Worm (Caenorhabditis elegans) whole organism, mixed stage, embryonic: ENCODE data around the gene emc-3.

ENCODE experiments used
- M03D4.4 ChIP-seq: sonication (generic microtip); optimal IDR thresholded peaks from 2 replicates; lab custom pipeline; 2017; ENCODE audit warnings: mild to moderate bottlenecking, missing genetic modification characterization, missing compliant biosample characterization
- bed-3 ChIP-seq: fragments of 200-800 bp; sonication (Bioruptor generic); optimal IDR thresholded peaks from 3 replicates; lab custom pipeline; 2018; ENCODE audit warnings: mild to moderate bottlenecking, missing genetic modification characterization, moderate library complexity, missing compliant biosample characterization
- blmp-1 ChIP-seq: fragments of 150-350 bp; optimal IDR thresholded peaks from 2 replicates; lab custom pipeline; 2014; ENCODE audit warnings: missing biosample characterization, missing genetic modification characterization
- ceh-39 ChIP-seq: fragments of 150-350 bp; optimal IDR thresholded peaks from 2 replicates; lab custom pipeline; 2014; ENCODE audit warnings: missing biosample characterization, missing genetic modification characterization
- ceh-43 ChIP-seq: fragments of 200-800 bp; sonication (Bioruptor generic); optimal IDR thresholded peaks from 2 replicates; lab custom pipeline; 2018; ENCODE audit warnings: mild to moderate bottlenecking, missing genetic modification characterization, moderate library complexity, missing compliant biosample characterization
- ceh-83 ChIP-seq: fragments of 200-800 bp; sonication (Bioruptor generic); optimal IDR thresholded peaks from 2 replicates; lab custom pipeline; 2018; ENCODE audit warnings: mild to moderate bottlenecking, missing genetic modification characterization, missing compliant biosample characterization
- ces-1 ChIP-seq: fragments of 150-350 bp; optimal IDR thresholded peaks from 2 replicates; lab custom pipeline; 2014; ENCODE audit warnings: missing biosample characterization, missing genetic modification reagents, missing genetic modification characterization
- cnd-1 ChIP-seq: fragments of 200-800 bp; sonication (Bioruptor generic); optimal IDR thresholded peaks from 2 replicates; lab custom pipeline; 2018; ENCODE audit warnings: mild to moderate bottlenecking, missing genetic modification characterization, missing compliant biosample characterization
- drap-1 ChIP-seq: fragments of 200-800 bp; sonication (Bioruptor generic); optimal IDR thresholded peaks from 3 replicates; lab custom pipeline; 2018; ENCODE audit warnings: mild to moderate bottlenecking, missing genetic modification characterization, missing compliant biosample characterization
- elt-1 ChIP-seq: sonication (generic microtip); optimal IDR thresholded peaks from 2 replicates; lab custom pipeline; 2017; ENCODE audit warnings: missing genetic modification characterization, mild to moderate bottlenecking, missing compliant biosample characterization, antibody characterized with exemption, moderate library complexity, borderline replicate concordance; ENCODE audit not compliant: insufficient read depth
- elt-3 ChIP-seq: fragments of 150-350 bp; optimal IDR thresholded peaks from 2 replicates; lab custom pipeline; 2014; ENCODE audit warnings: missing biosample characterization, missing genetic modification characterization
- flh-1 ChIP-seq: fragments of 200-800 bp; sonication (Bioruptor generic); optimal IDR thresholded peaks from 2 replicates; lab custom pipeline; 2018; ENCODE audit warnings: mild to moderate bottlenecking, missing genetic modification characterization, moderate library complexity, missing compliant biosample characterization
- ham-2 ChIP-seq: fragments of 200-800 bp; sonication (Bioruptor generic); optimal IDR thresholded peaks from 2 replicates; lab custom pipeline; 2018; ENCODE audit warnings: mild to moderate bottlenecking, missing genetic modification characterization, missing compliant biosample characterization
- hlh-1 ChIP-seq: fragments of 150-350 bp; optimal IDR thresholded peaks from 2 replicates; lab custom pipeline; 2014; ENCODE audit warnings: missing biosample characterization, missing genetic modification reagents, missing genetic modification characterization
- lin-13 ChIP-seq: fragments of 150-350 bp; optimal IDR thresholded peaks from 2 replicates; lab custom pipeline; 2014; ENCODE audit warnings: missing biosample characterization, missing genetic modification characterization
- lin-32 ChIP-seq: fragments of 200-800 bp; sonication (Bioruptor generic); optimal IDR thresholded peaks from 2 replicates; lab custom pipeline; 2018; ENCODE audit warnings: mild to moderate bottlenecking, missing genetic modification characterization, missing compliant biosample characterization
- lsy-2 ChIP-seq: fragments of 150-350 bp; optimal IDR thresholded peaks from 2 replicates; lab custom pipeline; 2014; ENCODE audit warnings: missing biosample characterization, missing genetic modification characterization
- mab-5 ChIP-seq: fragments of 150-350 bp; optimal IDR thresholded peaks from 2 replicates; lab custom pipeline; 2014; ENCODE audit warnings: missing biosample characterization, missing genetic modification characterization
- mep-1 ChIP-seq: fragments of 150-350 bp; optimal IDR thresholded peaks from 2 replicates; lab custom pipeline; 2017; ENCODE audit warnings: missing biosample characterization, missing genetic modification reagents, missing genetic modification characterization, inconsistent platforms
- mls-2 ChIP-seq: sonication (generic microtip); optimal IDR thresholded peaks from 2 replicates; lab custom pipeline; 2016; ENCODE audit warnings: mild to moderate bottlenecking, missing genetic modification characterization, moderate library complexity, missing compliant biosample characterization
- nhr-12 ChIP-seq: fragments of 150-350 bp; optimal IDR thresholded peaks from 2 replicates; lab custom pipeline; 2014; ENCODE audit warnings: missing biosample characterization, missing genetic modification characterization
- nhr-237 ChIP-seq: fragments of 150-350 bp; optimal IDR thresholded peaks from 2 replicates; lab custom pipeline; 2014; ENCODE audit warnings: missing biosample characterization, missing genetic modification characterization
- nhr-28 ChIP-seq: fragments of 150-350 bp; optimal IDR thresholded peaks from 2 replicates; lab custom pipeline; 2014; ENCODE audit warnings: missing biosample characterization, missing genetic modification characterization
- nhr-76 ChIP-seq: sonication (generic microtip); optimal IDR thresholded peaks from 2 replicates; lab custom pipeline; 2017; ENCODE audit warnings: missing biosample characterization, missing genetic modification characterization
- pha-4 ChIP-seq: fragments of 150-350 bp; optimal IDR thresholded peaks from 2 replicates; lab custom pipeline; 2018; ENCODE audit warnings: missing biosample characterization, missing genetic modification reagents, missing genetic modification characterization
- sem-2 ChIP-seq: fragments of 200-800 bp; sonication (Bioruptor generic); optimal IDR thresholded peaks from 2 replicates; lab custom pipeline; 2018; ENCODE audit warnings: mild to moderate bottlenecking, missing genetic modification characterization, missing compliant biosample characterization
- snpc-4 ChIP-seq: fragments of 150-350 bp; optimal IDR thresholded peaks from 2 replicates; lab custom pipeline; 2014; ENCODE audit warnings: missing biosample characterization, missing genetic modification characterization
- tbx-8 ChIP-seq: fragments of 200-800 bp; sonication (Bioruptor generic); optimal IDR thresholded peaks from 2 replicates; lab custom pipeline; 2018; ENCODE audit warnings: mild to moderate bottlenecking, missing genetic modification characterization, moderate library complexity, missing compliant biosample characterization
- unc-120 ChIP-seq: sonication (generic microtip); optimal IDR thresholded peaks from 2 replicates; lab custom pipeline; 2017; ENCODE audit warnings: missing genetic modification characterization, missing compliant biosample characterization; ENCODE audit not compliant: poor library complexity, severe bottlenecking
- unc-39 ChIP-seq: fragments of 150-350 bp; optimal IDR thresholded peaks from 2 replicates; lab custom pipeline; 2014; ENCODE audit warnings: missing biosample characterization, missing genetic modification characterization
- unc-62 ChIP-seq: fragments of 150-350 bp; optimal IDR thresholded peaks from 2 replicates; lab custom pipeline; 2014; ENCODE audit warnings: missing biosample characterization, missing genetic modification reagents, missing genetic modification characterization
- zip-8 ChIP-seq: fragments of 150-350 bp; optimal IDR thresholded peaks from 2 replicates; lab custom pipeline; 2014; ENCODE audit warnings: missing biosample characterization, missing genetic modification characterization
- ztf-11 ChIP-seq: fragments of 150-350 bp; optimal IDR thresholded peaks from 2 replicates; lab custom pipeline; 2014; ENCODE audit warnings: missing biosample characterization, missing genetic modification characterization

emc-3 gene

ce11 chrIV:13381823-13382222, at the start of gene emc-3:
TSS of gene emc-3 (minus strand) at chrIV:13381923.
- TF ChIP-seq nhr-12 (tag; lab: Kevin White, UChicago) (no peak), bed-3 (GFP tag; lab: Kevin White, UChicago) (no peak), nhr-237 (tag; lab: Kevin White, UChicago) (no peak), sem-2 (no peak), snpc-4 (tag; lab: Kevin White, UChicago) (no peak), M03D4.4 (tag; lab: Kevin White, UChicago) (no peak), tbx-8 (GFP tag; lab: Kevin White, UChicago) (no peak), ceh-83 (GFP tag; lab: Kevin White, UChicago) (no peak)

- TF ChIP-seq mls-2 (tag; lab: Kevin White, UChicago) (no peak), ceh-43 (GFP tag; lab: Kevin White, UChicago) (no peak), zip-8 (tag; lab: Kevin White, UChicago) (no peak), mab-5 (tag; lab: Kevin White, UChicago) (no peak), ceh-83 (GFP tag; lab: Kevin White, UChicago) (no peak), nhr-28 (tag; lab: Kevin White, UChicago) (no peak), elt-1 (tag; lab: Kevin White, UChicago) (no peak), pha-4 (tag; lab: Kevin White, UChicago) (no peak), lsy-2 (tag; lab: Kevin White, UChicago) (no peak), ham-2 (GFP tag; lab: Kevin White, UChicago) (no peak), ceh-39 (no peak), flh-1 (GFP tag; lab: Kevin White, UChicago) (no peak), lin-32 (GFP tag; lab: Kevin White, UChicago) (no peak), hlh-1 (tag; lab: Kevin White, UChicago) (no peak), bed-3 (GFP tag; lab: Kevin White, UChicago) (no peak), nhr-12 (tag; lab: Kevin White, UChicago) (no peak), tbx-8 (GFP tag; lab: Kevin White, UChicago) (no peak), unc-62 (GFP tag; lab: Kevin White, UChicago) (no peak)
Observed at ce11 chrIV:13429240-13429639, 47.5 kb upstream of the emc-3 start, which contains the start of gene K09B11.4. TSS of gene K09B11.4 (plus strand) at chrIV:13429540.

DNA sequence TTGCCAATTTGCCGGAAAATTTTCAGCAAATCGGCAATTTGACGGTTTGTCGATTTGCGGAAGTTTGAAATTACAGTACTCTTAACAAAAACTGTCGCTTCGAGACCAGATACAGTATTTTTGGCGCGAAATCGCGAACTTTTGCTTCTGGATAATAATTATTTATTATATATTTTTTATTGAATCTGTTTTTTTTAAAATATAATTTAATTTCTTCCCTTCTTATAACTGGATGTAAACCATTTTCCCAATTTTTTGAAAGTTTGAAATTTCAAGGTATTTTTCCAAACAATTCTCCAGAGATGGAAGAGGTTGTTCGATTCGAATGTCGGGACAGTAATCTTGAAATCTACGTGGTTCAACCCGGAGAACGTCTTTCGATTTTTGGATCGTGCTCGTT, 40.5 kb upstream of the emc-3 start, which contains the start of gene nol-9:
TSS of gene nol-9 (plus strand) at position 301 of the 400 bp plus-strand sequence.
- TF ChIP-seq blmp-1 (tag; lab: Kevin White, UChicago) (no peak), nhr-237 (tag; lab: Kevin White, UChicago) (no peak), unc-39 (tag; lab: Kevin White, UChicago) (no peak), tbx-8 (GFP tag; lab: Kevin White, UChicago) (no peak)

ce11 chrIV:13415739-13416271, 34.1 kb upstream of the emc-3 start, which contains the start of the genes pik-1 and aptf-2:
TSS of gene pik-1 (plus strand) at chrIV:13416041.
TSS of gene aptf-2 (minus strand) at chrIV:13416051.
- TF ChIP-seq cnd-1 (tag; lab: Kevin White, UChicago) (no peak), unc-120 (tag; lab: Kevin White, UChicago) (peak; percentile 33), elt-3 (tag; lab: Kevin White, UChicago) (no peak), flh-1 (GFP tag; lab: Kevin White, UChicago) (no peak), ces-1 (GFP tag; lab: Kevin White, UChicago) (peak; percentile 8), nhr-76 (tag; lab: Kevin White, UChicago) (no peak), ham-2 (GFP tag; lab: Kevin White, UChicago) (no peak), nhr-237 (tag; lab: Kevin White, UChicago) (no peak), zip-8 (tag; lab: Kevin White, UChicago) (no peak)

- TF ChIP-seq mls-2 (tag; lab: Kevin White, UChicago) (no peak), tbx-8 (GFP tag; lab: Kevin White, UChicago) (no peak), mep-1 (tag; lab: Kevin White, UChicago) (no peak), ceh-83 (GFP tag; lab: Kevin White, UChicago) (no peak), ztf-11 (no peak), unc-62 (GFP tag; lab: Kevin White, UChicago) (no peak), unc-120 (tag; lab: Kevin White, UChicago) (no peak), blmp-1 (tag; lab: Kevin White, UChicago) (no peak), nhr-237 (tag; lab: Kevin White, UChicago) (no peak), ceh-39 (no peak), lin-13 (tag; lab: Kevin White, UChicago) (no peak), cnd-1 (tag; lab: Kevin White, UChicago) (peak; percentile 3), snpc-4 (tag; lab: Kevin White, UChicago) (no peak), unc-39 (tag; lab: Kevin White, UChicago) (no peak), nhr-76 (tag; lab: Kevin White, UChicago) (no peak), pha-4 (tag; lab: Kevin White, UChicago) (peak; percentile 31), zip-8 (tag; lab: Kevin White, UChicago) (no peak), nhr-12 (tag; lab: Kevin White, UChicago) (no peak), elt-1 (tag; lab: Kevin White, UChicago) (no peak), drap-1 (GFP tag; lab: Kevin White, UChicago) (no peak), hlh-1 (tag; lab: Kevin White, UChicago) (peak; percentile 7), ham-2 (GFP tag; lab: Kevin White, UChicago) (no peak), ces-1 (GFP tag; lab: Kevin White, UChicago) (peak; percentile 17), nhr-28 (tag; lab: Kevin White, UChicago) (no peak), M03D4.4 (tag; lab: Kevin White, UChicago) (no peak)
Observed at ce11 chrIV:13412845-13413383, 31.2 kb upstream of the emc-3 start, which contains the start of gene gcl-1. TSS of gene gcl-1 (minus strand) at chrIV:13412895.
